Worm (Caenorhabditis elegans): ENCODE results near the gene Y25C1A.14.
A peak's percentile ranks its signal among the peaks of the same experiment; 100 is the strongest.

Y25C1A.14 gene

DNA sequence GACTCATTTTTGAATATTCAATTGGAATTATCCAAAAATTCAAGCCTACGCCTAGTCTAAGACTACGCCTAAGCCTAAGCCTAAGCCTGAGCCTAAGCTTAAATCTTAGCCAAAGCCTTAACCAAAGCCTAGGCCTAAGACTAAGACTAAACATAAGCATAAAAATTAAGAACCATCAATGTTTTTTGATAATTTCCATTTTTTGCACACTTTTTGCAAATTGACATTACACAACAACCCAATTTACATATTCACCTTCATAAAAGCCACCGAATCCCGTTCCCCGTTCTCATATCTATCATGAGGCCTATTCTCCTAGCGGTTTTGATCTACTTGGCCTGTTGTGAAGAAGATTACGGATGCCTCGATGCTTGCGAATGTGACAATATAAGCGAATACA is 20.7 kb upstream of the Y25C1A.14 start, which contains the start of gene T10D4.7:
Gene T10D4.7 (plus strand): TSS at position 301 of the 400 bp plus-strand sequence.
- TF ChIP-seq T22C8.4 (GFP tag; IDR thresholded peaks at IDR 0.05) (no peak), med-1 (GFP tag; optimal IDR thresholded peaks at IDR 0.05; ENCODE audit: insufficient read depth) (no peak), cog-1 (tag; optimal IDR thresholded peaks at IDR 0.05) (no peak), ztf-23 (GFP tag; IDR thresholded peaks at IDR 0.05) (no peak), flt-1 (GFP tag; IDR thresholded peaks at IDR 0.05) (no peak), klf-2 (GFP tag; conservative IDR thresholded peaks at IDR 0.05) (no peak), tab-1 (GFP tag; IDR thresholded peaks at IDR 0.05) (no peak), ztf-29 (GFP tag; IDR thresholded peaks at IDR 0.05) (no peak), ref-1 (GFP tag; conservative IDR thresholded peaks at IDR 0.05) (no peak)

DNA sequence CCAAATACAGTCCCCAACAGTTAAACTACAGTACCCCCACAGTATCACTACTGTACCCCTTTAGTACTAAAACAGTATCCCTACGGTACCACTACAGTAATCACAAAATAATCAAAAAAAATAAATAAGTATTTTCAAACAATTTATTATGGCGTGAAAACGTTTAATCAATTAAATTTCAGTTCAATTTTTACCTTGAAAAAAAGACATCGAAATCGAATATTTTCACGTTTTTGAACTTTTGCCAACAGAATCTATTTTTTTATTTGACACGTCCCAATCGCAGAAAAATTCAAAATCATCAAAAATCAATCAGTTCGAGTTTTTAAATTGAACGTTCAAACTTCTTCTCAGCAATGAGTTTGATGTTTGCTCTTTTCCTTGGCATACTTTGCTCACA is 17.2 kb upstream of the Y25C1A.14 start, which contains the start of gene clec-123:
Gene clec-123 (plus strand): TSS at position 301 of the 400 bp plus-strand sequence.
- TF ChIP-seq klf-2 (GFP tag; conservative IDR thresholded peaks at IDR 0.05), result no peak
- no peak for TF ChIP-seq T22C8.4 (GFP tag; IDR thresholded peaks at IDR 0.05)
- no peak for TF ChIP-seq ref-1 (GFP tag; conservative IDR thresholded peaks at IDR 0.05)
- no peak for TF ChIP-seq med-1 (GFP tag; optimal IDR thresholded peaks at IDR 0.05; ENCODE audit: insufficient read depth)
- TF ChIP-seq cog-1 (tag; optimal IDR thresholded peaks at IDR 0.05), result no peak
- TF ChIP-seq flt-1 (GFP tag; IDR thresholded peaks at IDR 0.05), result no peak
- no peak for TF ChIP-seq ztf-29 (GFP tag; IDR thresholded peaks at IDR 0.05)
- TF ChIP-seq tab-1 (GFP tag; IDR thresholded peaks at IDR 0.05), result no peak
- TF ChIP-seq ztf-23 (GFP tag; IDR thresholded peaks at IDR 0.05), result no peak

DNA sequence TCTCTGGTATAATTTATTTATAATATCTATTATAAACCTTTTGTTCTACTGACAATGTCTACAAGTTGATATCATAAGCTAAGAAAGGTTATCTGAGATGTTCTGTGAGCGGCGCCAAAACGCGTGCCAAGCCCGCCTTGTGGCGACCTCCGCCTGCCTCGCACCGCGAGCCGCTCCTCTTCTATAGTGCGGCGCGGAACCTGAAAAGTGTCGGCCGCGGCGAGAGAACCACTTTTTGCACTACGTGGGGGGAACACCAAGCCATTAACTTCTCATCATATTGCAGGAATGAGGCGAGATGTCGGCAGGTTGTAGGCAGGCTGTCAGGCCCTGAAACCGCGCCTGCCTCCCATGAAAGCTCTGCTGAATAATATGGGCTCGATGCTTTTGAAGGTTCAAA is 16.5 kb upstream of the Y25C1A.14 start:
- TF ChIP-seq tab-1 (GFP tag; IDR thresholded peaks at IDR 0.05) (0 out of 2 replicates have a peak, but pooled peaks have one; percentile 14), ref-1 (GFP tag; conservative IDR thresholded peaks at IDR 0.05) (no peak), ztf-29 (GFP tag; IDR thresholded peaks at IDR 0.05) (no peak)

- TF ChIP-seq cog-1 (tag; optimal IDR thresholded peaks at IDR 0.05) (no peak), flt-1 (GFP tag; IDR thresholded peaks at IDR 0.05) (no peak), med-1 (GFP tag; optimal IDR thresholded peaks at IDR 0.05; ENCODE audit: insufficient read depth) (no peak), tab-1 (GFP tag; IDR thresholded peaks at IDR 0.05) (no peak), ztf-29 (GFP tag; IDR thresholded peaks at IDR 0.05) (no peak), T22C8.4 (GFP tag; IDR thresholded peaks at IDR 0.05) (no peak), ref-1 (GFP tag; conservative IDR thresholded peaks at IDR 0.05) (no peak)
Measured at ce11 chrII:3112313-3112712, 15.6 kb upstream of the Y25C1A.14 start, which contains the start of gene Y25C1A.2. Gene Y25C1A.2, plus strand, starts transcription at chrII:3112613.

DNA sequence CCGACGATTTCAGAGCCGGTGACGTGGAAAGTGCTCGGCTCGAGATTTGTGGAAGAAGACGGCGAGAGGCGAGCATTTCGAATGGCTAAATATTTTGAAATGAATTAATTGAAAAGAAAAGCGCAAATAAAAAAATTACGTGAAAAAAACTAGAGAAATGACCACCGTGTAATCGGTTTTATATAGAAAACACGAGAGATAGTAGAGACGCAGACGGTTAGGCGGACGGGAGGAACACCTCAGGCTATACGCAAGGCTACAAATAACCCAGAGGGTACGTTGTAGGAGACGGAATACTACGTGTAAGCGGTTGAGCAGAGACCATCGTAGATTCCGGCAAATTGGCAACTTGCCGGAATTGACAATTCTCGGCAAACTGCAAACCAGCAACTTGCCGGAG is 14.4 kb upstream of the Y25C1A.14 start, which contains the start of gene Y25C1A.13:
Gene Y25C1A.13 (minus strand): TSS at position 101 of the 400 bp plus-strand sequence.
- TF ChIP-seq T22C8.4 (GFP tag; IDR thresholded peaks at IDR 0.05) (no peak), cog-1 (tag; optimal IDR thresholded peaks at IDR 0.05) (no peak), flt-1 (GFP tag; IDR thresholded peaks at IDR 0.05) (no peak), ztf-29 (GFP tag; IDR thresholded peaks at IDR 0.05) (no peak), ztf-23 (GFP tag; IDR thresholded peaks at IDR 0.05) (no peak), ref-1 (GFP tag; conservative IDR thresholded peaks at IDR 0.05) (no peak), klf-2 (GFP tag; conservative IDR thresholded peaks at IDR 0.05) (no peak), med-1 (GFP tag; optimal IDR thresholded peaks at IDR 0.05; ENCODE audit: insufficient read depth) (no peak), tab-1 (GFP tag; IDR thresholded peaks at IDR 0.05) (no peak)

- TF ChIP-seq tab-1 (GFP tag; IDR thresholded peaks at IDR 0.05), result no peak
- TF ChIP-seq T22C8.4 (GFP tag; IDR thresholded peaks at IDR 0.05), result no peak
- TF ChIP-seq ztf-23 (GFP tag; IDR thresholded peaks at IDR 0.05), result no peak
- TF ChIP-seq ref-1 (GFP tag; conservative IDR thresholded peaks at IDR 0.05), result no peak
- no peak for TF ChIP-seq ztf-29 (GFP tag; IDR thresholded peaks at IDR 0.05)
- no peak for TF ChIP-seq cog-1 (tag; optimal IDR thresholded peaks at IDR 0.05)
- no peak for TF ChIP-seq flt-1 (GFP tag; IDR thresholded peaks at IDR 0.05)
- no peak for TF ChIP-seq klf-2 (GFP tag; conservative IDR thresholded peaks at IDR 0.05)
- TF ChIP-seq med-1 (GFP tag; optimal IDR thresholded peaks at IDR 0.05; ENCODE audit: insufficient read depth), result no peak
Measured at ce11 chrII:3110099-3110498, 13.3 kb upstream of the Y25C1A.14 start.

- TF ChIP-seq flt-1 (GFP tag; IDR thresholded peaks at IDR 0.05), result no peak
- no peak for TF ChIP-seq ref-1 (GFP tag; conservative IDR thresholded peaks at IDR 0.05)
- no peak for TF ChIP-seq T22C8.4 (GFP tag; IDR thresholded peaks at IDR 0.05)
- no peak for TF ChIP-seq cog-1 (tag; optimal IDR thresholded peaks at IDR 0.05)
- TF ChIP-seq tab-1 (GFP tag; IDR thresholded peaks at IDR 0.05), result no peak
- no peak for TF ChIP-seq med-1 (GFP tag; optimal IDR thresholded peaks at IDR 0.05; ENCODE audit: insufficient read depth)
- no peak for TF ChIP-seq ztf-23 (GFP tag; IDR thresholded peaks at IDR 0.05)
- no peak for TF ChIP-seq ztf-29 (GFP tag; IDR thresholded peaks at IDR 0.05)
- no peak for TF ChIP-seq klf-2 (GFP tag; conservative IDR thresholded peaks at IDR 0.05)
Measured at ce11 chrII:3109533-3109932, 12.8 kb upstream of the Y25C1A.14 start.

ce11 chrII:3108101-3108500 is 11.3 kb upstream of the Y25C1A.14 start:
- 0 out of 2 replicates have a peak, but pooled peaks have one; percentile 47 for TF ChIP-seq tab-1 (GFP tag; IDR thresholded peaks at IDR 0.05)
- TF ChIP-seq T22C8.4 (GFP tag; IDR thresholded peaks at IDR 0.05), result no peak
- no peak for TF ChIP-seq cog-1 (tag; optimal IDR thresholded peaks at IDR 0.05)
- TF ChIP-seq flt-1 (GFP tag; IDR thresholded peaks at IDR 0.05), result no peak
- no peak for TF ChIP-seq klf-2 (GFP tag; conservative IDR thresholded peaks at IDR 0.05)

ce11 chrII:3105765-3106164 is 9.0 kb upstream of the Y25C1A.14 start, which contains the start of gene clec-122:
Gene clec-122, plus strand, starts transcription at chrII:3106065.
- no peak for TF ChIP-seq T22C8.4 (GFP tag; IDR thresholded peaks at IDR 0.05)
- no peak for TF ChIP-seq cog-1 (tag; optimal IDR thresholded peaks at IDR 0.05)
- no peak for TF ChIP-seq ztf-29 (GFP tag; IDR thresholded peaks at IDR 0.05)
- TF ChIP-seq klf-2 (GFP tag; conservative IDR thresholded peaks at IDR 0.05), result no peak
- no peak for TF ChIP-seq ref-1 (GFP tag; conservative IDR thresholded peaks at IDR 0.05)
- no peak for TF ChIP-seq ztf-23 (GFP tag; IDR thresholded peaks at IDR 0.05)
- TF ChIP-seq tab-1 (GFP tag; IDR thresholded peaks at IDR 0.05), result no peak
- no peak for TF ChIP-seq flt-1 (GFP tag; IDR thresholded peaks at IDR 0.05)
- TF ChIP-seq med-1 (GFP tag; optimal IDR thresholded peaks at IDR 0.05; ENCODE audit: insufficient read depth), result no peak

DNA sequence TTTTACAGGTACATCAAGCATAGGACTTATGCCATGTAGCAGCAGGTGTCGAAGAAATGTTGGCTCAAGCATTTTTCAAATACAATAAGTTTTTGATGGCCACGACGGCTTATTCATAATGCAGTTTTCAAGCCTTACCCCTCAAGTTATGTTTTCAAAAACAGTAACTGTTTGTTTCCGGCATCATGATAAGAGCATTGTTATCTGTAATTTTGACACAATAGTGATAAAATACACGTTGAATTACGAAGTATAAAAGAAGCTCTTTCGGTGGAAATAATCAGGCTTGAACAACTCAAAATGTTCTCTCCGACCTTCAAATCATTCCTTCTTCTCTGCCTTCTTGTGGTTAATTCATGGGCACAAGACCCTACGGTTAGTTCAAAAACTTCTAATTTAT is 5.3 kb upstream of the Y25C1A.14 start, which contains the start of gene clec-121:
Gene clec-121 (plus strand): TSS at position 301 of the 400 bp plus-strand sequence.
- TF ChIP-seq ztf-29 (GFP tag; IDR thresholded peaks at IDR 0.05) (no peak), ztf-23 (GFP tag; IDR thresholded peaks at IDR 0.05) (no peak), klf-2 (GFP tag; conservative IDR thresholded peaks at IDR 0.05) (no peak), med-1 (GFP tag; optimal IDR thresholded peaks at IDR 0.05; ENCODE audit: insufficient read depth) (no peak), ref-1 (GFP tag; conservative IDR thresholded peaks at IDR 0.05) (no peak), cog-1 (tag; optimal IDR thresholded peaks at IDR 0.05) (no peak), T22C8.4 (GFP tag; IDR thresholded peaks at IDR 0.05) (no peak), tab-1 (GFP tag; IDR thresholded peaks at IDR 0.05) (no peak), flt-1 (GFP tag; IDR thresholded peaks at IDR 0.05) (no peak)
